Worm (Caenorhabditis elegans): ENCODE measurements around the gene C08B6.6.

- TF ChIP-seq ceh-28 (tag; optimal IDR thresholded peaks at IDR 0.05) = no peak
- no peak for TF ChIP-seq nhr-11 (tag; optimal IDR thresholded peaks at IDR 0.05)
- TF ChIP-seq nfya-1 (tag; optimal IDR thresholded peaks at IDR 0.05; ENCODE audit: insufficient read depth) = no peak
- TF ChIP-seq egl-27 (tag; optimal IDR thresholded peaks at IDR 0.05) = no peak
- TF ChIP-seq sea-2 (GFP tag; optimal IDR thresholded peaks at IDR 0.05) = no peak
- no peak for TF ChIP-seq nhr-12 (tag; optimal IDR thresholded peaks at IDR 0.05)
These were observed 36.5 kb downstream of the C08B6.6 start for ce11 chrV:10159972-10160371.

All from whole organism, L3 larva.